Worm (Caenorhabditis elegans): ENCODE data around the gene idpp-4.

idpp-4 gene

ce11 chrII:10321410-10321809 is at the start of gene idpp-4:
Gene idpp-4 (plus strand): TSS chrII:10321460.
- TF ChIP-seq ztf-29 (GFP tag; IDR thresholded peaks at IDR 0.05) = no peak

ce11 chrII:10279561-10279960 is 41.7 kb upstream of the idpp-4 start, which contains the start of gene ZK971.1:
Gene ZK971.1 (minus strand): TSS chrII:10279661.
- TF ChIP-seq tab-1 (GFP tag; IDR thresholded peaks at IDR 0.05) (no peak), cog-1 (tag; optimal IDR thresholded peaks at IDR 0.05) (no peak), flt-1 (GFP tag; IDR thresholded peaks at IDR 0.05) (no peak), T22C8.4 (GFP tag; IDR thresholded peaks at IDR 0.05) (no peak), med-1 (GFP tag; optimal IDR thresholded peaks at IDR 0.05; ENCODE audit: insufficient read depth) (no peak), ref-1 (GFP tag; conservative IDR thresholded peaks at IDR 0.05) (no peak), ztf-29 (GFP tag; IDR thresholded peaks at IDR 0.05) (no peak), ztf-23 (GFP tag; IDR thresholded peaks at IDR 0.05) (no peak), klf-2 (GFP tag; conservative IDR thresholded peaks at IDR 0.05) (no peak)

ce11 chrII:10281674-10282073 is 39.6 kb upstream of the idpp-4 start:
- no peak for TF ChIP-seq ztf-23 (GFP tag; IDR thresholded peaks at IDR 0.05)
- TF ChIP-seq klf-2 (GFP tag; conservative IDR thresholded peaks at IDR 0.05) = no peak
- no peak for TF ChIP-seq ref-1 (GFP tag; conservative IDR thresholded peaks at IDR 0.05)
- TF ChIP-seq med-1 (GFP tag; optimal IDR thresholded peaks at IDR 0.05; ENCODE audit: insufficient read depth) = no peak
- no peak for TF ChIP-seq cog-1 (tag; optimal IDR thresholded peaks at IDR 0.05)
- TF ChIP-seq flt-1 (GFP tag; IDR thresholded peaks at IDR 0.05) = no peak
- no peak for TF ChIP-seq ztf-29 (GFP tag; IDR thresholded peaks at IDR 0.05)
- no peak for TF ChIP-seq tab-1 (GFP tag; IDR thresholded peaks at IDR 0.05)
- no peak for TF ChIP-seq T22C8.4 (GFP tag; IDR thresholded peaks at IDR 0.05)

ce11 chrII:10283145-10283544 is 38.1 kb upstream of the idpp-4 start:
- TF ChIP-seq flt-1 (GFP tag; IDR thresholded peaks at IDR 0.05) = no peak
- no peak for TF ChIP-seq ztf-23 (GFP tag; IDR thresholded peaks at IDR 0.05)
- TF ChIP-seq tab-1 (GFP tag; IDR thresholded peaks at IDR 0.05) = no peak
- no peak for TF ChIP-seq T22C8.4 (GFP tag; IDR thresholded peaks at IDR 0.05)
- no peak for TF ChIP-seq ref-1 (GFP tag; conservative IDR thresholded peaks at IDR 0.05)
- TF ChIP-seq cog-1 (tag; optimal IDR thresholded peaks at IDR 0.05) = no peak
- no peak for TF ChIP-seq med-1 (GFP tag; optimal IDR thresholded peaks at IDR 0.05; ENCODE audit: insufficient read depth)
- no peak for TF ChIP-seq klf-2 (GFP tag; conservative IDR thresholded peaks at IDR 0.05)
- TF ChIP-seq ztf-29 (GFP tag; IDR thresholded peaks at IDR 0.05) = no peak

ce11 chrII:10284991-10285390 is 36.3 kb upstream of the idpp-4 start:
- TF ChIP-seq ref-1 (GFP tag; conservative IDR thresholded peaks at IDR 0.05) = no peak
- no peak for TF ChIP-seq cog-1 (tag; optimal IDR thresholded peaks at IDR 0.05)
- no peak for TF ChIP-seq flt-1 (GFP tag; IDR thresholded peaks at IDR 0.05)
- no peak for TF ChIP-seq T22C8.4 (GFP tag; IDR thresholded peaks at IDR 0.05)
- TF ChIP-seq ztf-29 (GFP tag; IDR thresholded peaks at IDR 0.05) = no peak
- no peak for TF ChIP-seq med-1 (GFP tag; optimal IDR thresholded peaks at IDR 0.05; ENCODE audit: insufficient read depth)
- TF ChIP-seq tab-1 (GFP tag; IDR thresholded peaks at IDR 0.05) = no peak
- no peak for TF ChIP-seq klf-2 (GFP tag; conservative IDR thresholded peaks at IDR 0.05)
- TF ChIP-seq ztf-23 (GFP tag; IDR thresholded peaks at IDR 0.05) = no peak

ce11 chrII:10288926-10289325 is 32.3 kb upstream of the idpp-4 start:
- no peak for TF ChIP-seq ztf-23 (GFP tag; IDR thresholded peaks at IDR 0.05)
- TF ChIP-seq flt-1 (GFP tag; IDR thresholded peaks at IDR 0.05) = no peak
- no peak for TF ChIP-seq ref-1 (GFP tag; conservative IDR thresholded peaks at IDR 0.05)
- no peak for TF ChIP-seq klf-2 (GFP tag; conservative IDR thresholded peaks at IDR 0.05)
- TF ChIP-seq med-1 (GFP tag; optimal IDR thresholded peaks at IDR 0.05; ENCODE audit: insufficient read depth) = no peak
- TF ChIP-seq cog-1 (tag; optimal IDR thresholded peaks at IDR 0.05) = no peak
- TF ChIP-seq tab-1 (GFP tag; IDR thresholded peaks at IDR 0.05) = no peak
- TF ChIP-seq ztf-29 (GFP tag; IDR thresholded peaks at IDR 0.05) = no peak
- TF ChIP-seq T22C8.4 (GFP tag; IDR thresholded peaks at IDR 0.05) = no peak

ce11 chrII:10294262-10294661 is 27.0 kb upstream of the idpp-4 start:
- TF ChIP-seq ztf-29 (GFP tag; IDR thresholded peaks at IDR 0.05) (no peak), tab-1 (GFP tag; IDR thresholded peaks at IDR 0.05) (no peak), ref-1 (GFP tag; conservative IDR thresholded peaks at IDR 0.05) (no peak), flt-1 (GFP tag; IDR thresholded peaks at IDR 0.05) (no peak), klf-2 (GFP tag; conservative IDR thresholded peaks at IDR 0.05) (no peak), cog-1 (tag; optimal IDR thresholded peaks at IDR 0.05) (no peak), med-1 (GFP tag; optimal IDR thresholded peaks at IDR 0.05; ENCODE audit: insufficient read depth) (no peak), T22C8.4 (GFP tag; IDR thresholded peaks at IDR 0.05) (no peak)

ce11 chrII:10300082-10300749 is 21.0 kb upstream of the idpp-4 start, which contains the start of gene nep-26:
Gene nep-26 (minus strand): TSS chrII:10300132.
- TF ChIP-seq flt-1 (GFP tag; IDR thresholded peaks at IDR 0.05) = no peak
- no peak for TF ChIP-seq tab-1 (GFP tag; IDR thresholded peaks at IDR 0.05)
- no peak for TF ChIP-seq klf-2 (GFP tag; conservative IDR thresholded peaks at IDR 0.05)
- TF ChIP-seq ref-1 (GFP tag; conservative IDR thresholded peaks at IDR 0.05) = no peak
- TF ChIP-seq T22C8.4 (GFP tag; IDR thresholded peaks at IDR 0.05) = no peak
- TF ChIP-seq ztf-29 (GFP tag; IDR thresholded peaks at IDR 0.05) = no peak
- TF ChIP-seq med-1 (GFP tag; optimal IDR thresholded peaks at IDR 0.05; ENCODE audit: insufficient read depth) = no peak

- TF ChIP-seq cog-1 (tag; optimal IDR thresholded peaks at IDR 0.05) = peak; percentile 46
- peak; percentile 58; the same call in 1 of the 2 replicates for TF ChIP-seq ztf-23 (GFP tag; IDR thresholded peaks at IDR 0.05)
- 0 out of 2 replicates have a peak, but pooled peaks have one; percentile 67 for TF ChIP-seq klf-2 (GFP tag; conservative IDR thresholded peaks at IDR 0.05)
- TF ChIP-seq ztf-29 (GFP tag; IDR thresholded peaks at IDR 0.05) = no peak
- no peak for TF ChIP-seq med-1 (GFP tag; optimal IDR thresholded peaks at IDR 0.05; ENCODE audit: insufficient read depth)
- TF ChIP-seq tab-1 (GFP tag; IDR thresholded peaks at IDR 0.05) = no peak
- no peak for TF ChIP-seq T22C8.4 (GFP tag; IDR thresholded peaks at IDR 0.05)
- TF ChIP-seq ref-1 (GFP tag; conservative IDR thresholded peaks at IDR 0.05) = no peak
- TF ChIP-seq flt-1 (GFP tag; IDR thresholded peaks at IDR 0.05) = peak; percentile 80; the same call in 1 of the 2 replicates
Measured at ce11 chrII:10300954-10301353, 20.3 kb upstream of the idpp-4 start, which contains the start of gene mdt-22. Gene mdt-22 (plus strand): TSS chrII:10301216.

All from whole organism, midembryonic.